Worm (Caenorhabditis elegans): ENCODE data around the gene Y37E11AL.9.

- TF ChIP-seq unc-39 (tag; optimal IDR thresholded peaks at IDR 0.05) (no peak), lsy-2 (tag; optimal IDR thresholded peaks at IDR 0.05) (no peak), nhr-6 (tag; optimal IDR thresholded peaks at IDR 0.05) (no peak), lin-15B (tag; optimal IDR thresholded peaks at IDR 0.05) (no peak), T20F7.1 (GFP tag; optimal IDR thresholded peaks at IDR 0.05) (no peak), mdl-1 (tag; optimal IDR thresholded peaks at IDR 0.05) (no peak), ZK546.5 (tag; optimal IDR thresholded peaks at IDR 0.05) (no peak), nhr-102 (tag; optimal IDR thresholded peaks at IDR 0.05) (no peak), lin-13 (GFP tag; optimal IDR thresholded peaks at IDR 0.05) (no peak), aly-2 (tag; optimal IDR thresholded peaks at IDR 0.05) (no peak), R02D3.7 (tag; optimal IDR thresholded peaks at IDR 0.05) (no peak)
Measured at ce11 chrIV:3710737-3711136, 10.3 kb upstream of the Y37E11AL.9 start.
